Fruit fly (Drosophila melanogaster) whole organism, embryonic: ENCODE measurements around the gene Cad88C.
A peak's percentile ranks its signal among the peaks of the same experiment; 100 is the strongest.

ENCODE experiments used
- CG1024 ChIP-seq: fragments of 200-800 bp; sonication (Bioruptor generic); IDR thresholded peaks from 2 replicates; pipeline ENCODE4 v1.3.6; 2022; ENCODE audit warnings: missing biosample characterization, missing genetic modification characterization
- CG12071 ChIP-seq: fragments of 200-800 bp; sonication (Bioruptor generic); optimal IDR thresholded peaks from 3 replicates; lab custom pipeline; 2018; ENCODE audit warnings: missing biosample characterization, mild to moderate bottlenecking, missing genetic modification characterization
- CG12104 ChIP-seq: fragments of 200-800 bp; sonication (Bioruptor generic); optimal IDR thresholded peaks from 3 replicates; lab custom pipeline; 2016; ENCODE audit warnings: missing biosample characterization, missing genetic modification characterization
- CG14050 ChIP-seq: fragments of 200-800 bp; sonication (Bioruptor generic); IDR thresholded peaks from 3 replicates; pipeline ENCODE4 v1.3.6; 2022; ENCODE audit warnings: missing biosample characterization, missing genetic modification characterization
- CG17361 ChIP-seq: fragments of 200-800 bp; sonication (Bioruptor generic); IDR thresholded peaks from 3 replicates; pipeline ENCODE4 v1.3.6; 2022; ENCODE audit warnings: missing biosample characterization, missing genetic modification characterization
- CG18619 ChIP-seq: fragments of 200-800 bp; sonication (Bioruptor generic); optimal IDR thresholded peaks from 3 replicates; lab custom pipeline; 2017; ENCODE audit warnings: missing biosample characterization, mild to moderate bottlenecking, missing genetic modification characterization
- CG2889 ChIP-seq: fragments of 200-800 bp; sonication (Bioruptor generic); IDR thresholded peaks from 3 replicates; pipeline ENCODE4 v1.3.6; 2022; ENCODE audit warnings: missing biosample characterization, missing genetic modification characterization
- CG30020 ChIP-seq: fragments of 200-800 bp; optimal IDR thresholded peaks from 2 replicates; lab custom pipeline; 2019; ENCODE audit warnings: missing biosample characterization, mild to moderate bottlenecking, missing genetic modification characterization, moderate library complexity
- CG30403 ChIP-seq: fragments of 200-800 bp; sonication (Bioruptor generic); optimal IDR thresholded peaks from 3 replicates; lab custom pipeline; 2016; ENCODE audit warnings: missing biosample characterization, missing genetic modification characterization
- CG32772 ChIP-seq: fragments of 200-800 bp; sonication (Bioruptor generic); IDR thresholded peaks from 2 replicates; pipeline ENCODE4 v1.3.6; 2022; ENCODE audit warnings: missing biosample characterization, missing genetic modification characterization
- CG3407 ChIP-seq: fragments of 200-800 bp; sonication (Bioruptor generic); optimal IDR thresholded peaks from 2 replicates; lab custom pipeline; 2018; ENCODE audit warnings: missing biosample characterization, mild to moderate bottlenecking, missing genetic modification characterization
- CG4617 ChIP-seq: fragments of 200-800 bp; sonication (Bioruptor generic); optimal IDR thresholded peaks from 3 replicates; lab custom pipeline; 2016; ENCODE audit warnings: missing biosample characterization, missing genetic modification characterization, borderline replicate concordance
- CG4730 ChIP-seq: fragments of 200-800 bp; sonication (Bioruptor generic); IDR thresholded peaks from 2 replicates; pipeline ENCODE4 v1.3.6; 2022; ENCODE audit warnings: missing biosample characterization, missing genetic modification characterization
- CG6175 ChIP-seq: fragments of 200-800 bp; sonication (Bioruptor generic); IDR thresholded peaks from 3 replicates; pipeline ENCODE4 v1.3.6; 2022; ENCODE audit warnings: missing biosample characterization, missing genetic modification characterization
- CG6654 ChIP-seq: fragments of 200-800 bp; sonication (Bioruptor generic); optimal IDR thresholded peaks from 2 replicates; lab custom pipeline; 2017; ENCODE audit warnings: missing biosample characterization, mild to moderate bottlenecking, missing genetic modification characterization
- CG8924 ChIP-seq: fragments of 200-800 bp; optimal IDR thresholded peaks from 3 replicates; lab custom pipeline; 2019; ENCODE audit warnings: missing biosample characterization, mild to moderate bottlenecking, missing genetic modification characterization, moderate library complexity
- CG9817 ChIP-seq: fragments of 200-800 bp; sonication (Bioruptor generic); optimal IDR thresholded peaks from 2 replicates; lab custom pipeline; 2018; ENCODE audit warnings: missing biosample characterization, mild to moderate bottlenecking, missing genetic modification characterization, moderate library complexity
- CG9876 ChIP-seq: fragments of 200-800 bp; sonication (Bioruptor generic); optimal IDR thresholded peaks from 2 replicates; lab custom pipeline; 2016; ENCODE audit warnings: missing biosample characterization, missing genetic modification characterization
- Deaf1 ChIP-seq: fragments of 200-800 bp; optimal IDR thresholded peaks from 3 replicates; lab custom pipeline; 2019; ENCODE audit warnings: missing biosample characterization, mild to moderate bottlenecking, missing genetic modification characterization, moderate library complexity
- HLH3B ChIP-seq: fragments of 200-800 bp; sonication (Bioruptor generic); IDR thresholded peaks from 2 replicates; pipeline ENCODE4 v1.3.6; 2022; ENCODE audit warnings: missing biosample characterization, missing genetic modification characterization
- Lhr ChIP-seq: fragments of 200-800 bp; sonication (Bioruptor generic); optimal IDR thresholded peaks from 3 replicates; lab custom pipeline; 2017; ENCODE audit warnings: mild to moderate bottlenecking, missing biosample characterization, missing genetic modification reagents, missing genetic modification characterization
- Myb ChIP-seq: fragments of 200-800 bp; sonication (Bioruptor generic); optimal IDR thresholded peaks from 2 replicates; lab custom pipeline; 2016; ENCODE audit warnings: missing biosample characterization, missing genetic modification characterization
- NC2β ChIP-seq: fragments of 200-800 bp; sonication (Bioruptor generic); optimal IDR thresholded peaks from 2 replicates; lab custom pipeline; 2016; ENCODE audit warnings: missing biosample characterization, missing genetic modification characterization
- Rx ChIP-seq: fragments of 200-800 bp; sonication (Bioruptor generic); IDR thresholded peaks from 2 replicates; pipeline ENCODE4 v1.3.6; 2022; ENCODE audit warnings: missing biosample characterization, missing genetic modification characterization
- Spps ChIP-seq: fragments of 200-800 bp; sonication (Bioruptor generic); optimal IDR thresholded peaks from 2 replicates; lab custom pipeline; 2018; ENCODE audit warnings: missing biosample characterization, mild to moderate bottlenecking, missing genetic modification characterization
- Ssrp ChIP-seq: fragments of 200-800 bp; sonication (Bioruptor generic); optimal IDR thresholded peaks from 2 replicates; lab custom pipeline; 2018; ENCODE audit warnings: missing biosample characterization, mild to moderate bottlenecking, missing genetic modification characterization, moderate library complexity
- TFAM ChIP-seq: fragments of 200-800 bp; sonication (Bioruptor generic); optimal IDR thresholded peaks from 2 replicates; lab custom pipeline; 2017; ENCODE audit warnings: missing biosample characterization, missing genetic modification characterization, inconsistent platforms
- bsh ChIP-seq, 2 experiments: fragments of 200-800 bp; sonication (Bioruptor generic); optimal IDR thresholded peaks; 2 replicates each; lab custom pipeline; 2017 to 2018; ENCODE audit warnings: mild to moderate bottlenecking in 2 of 2, missing biosample characterization in 2 of 2, missing genetic modification characterization in 2 of 2, moderate library complexity in 1 of 2
- cato ChIP-seq: fragments of 200-800 bp; sonication (Bioruptor generic); optimal IDR thresholded peaks from 2 replicates; lab custom pipeline; 2016; ENCODE audit warnings: missing biosample characterization, missing genetic modification characterization, borderline replicate concordance
- chif ChIP-seq, 2 experiments: fragments of 200-800 bp; sonication (Bioruptor generic); optimal IDR thresholded peaks; 3 replicates each; lab custom pipeline; 2016; ENCODE audit warnings: missing biosample characterization in 2 of 2, missing genetic modification characterization in 2 of 2
- corto ChIP-seq: fragments of 200-800 bp; sonication (Bioruptor generic); optimal IDR thresholded peaks from 2 replicates; lab custom pipeline; 2016; ENCODE audit warnings: missing biosample characterization, mild to moderate bottlenecking, missing genetic modification characterization, moderate library complexity
- crc ChIP-seq: fragments of 200-800 bp; sonication (Bioruptor generic); optimal IDR thresholded peaks from 2 replicates; lab custom pipeline; 2016; ENCODE audit warnings: missing biosample characterization, missing genetic modification characterization
- crol ChIP-seq: fragments of 200-800 bp; sonication (Bioruptor generic); IDR thresholded peaks from 2 replicates; pipeline ENCODE4 v1.3.6; 2022; ENCODE audit warnings: missing biosample characterization, missing genetic modification characterization
- exex ChIP-seq: fragments of 200-800 bp; sonication (Bioruptor generic); optimal IDR thresholded peaks from 4 replicates; lab custom pipeline; 2018; ENCODE audit warnings: missing biosample characterization, mild to moderate bottlenecking, missing genetic modification characterization, moderate library complexity
- gfzf ChIP-seq: fragments of 200-800 bp; sonication (Bioruptor generic); optimal IDR thresholded peaks from 2 replicates; lab custom pipeline; 2016; ENCODE audit warnings: missing biosample characterization, mild to moderate bottlenecking, missing genetic modification characterization, moderate library complexity
- hbn ChIP-seq: fragments of 200-800 bp; sonication (Bioruptor generic); IDR thresholded peaks from 2 replicates; pipeline ENCODE4 v1.3.6; 2022; ENCODE audit warnings: missing biosample characterization, missing genetic modification characterization; ENCODE audit not compliant: partially characterized antibody
- kah ChIP-seq: fragments of 200-800 bp; sonication (Bioruptor generic); optimal IDR thresholded peaks from 2 replicates; lab custom pipeline; 2018; ENCODE audit warnings: missing biosample characterization, mild to moderate bottlenecking, missing genetic modification characterization
- kay ChIP-seq: fragments of 200-800 bp; sonication (Bioruptor generic); optimal IDR thresholded peaks from 2 replicates; lab custom pipeline; 2016; ENCODE audit warnings: missing biosample characterization, missing genetic modification characterization
- knrl ChIP-seq: fragments of 200-800 bp; sonication (Bioruptor generic); IDR thresholded peaks from 3 replicates; pipeline ENCODE4 v1.3.6; 2022; ENCODE audit warnings: missing biosample characterization, missing genetic modification characterization; ENCODE audit not compliant: partially characterized antibody
- lmd ChIP-seq: fragments of 200-800 bp; sonication (Bioruptor generic); IDR thresholded peaks from 2 replicates; pipeline ENCODE4 v1.3.6; 2022; ENCODE audit warnings: missing biosample characterization, missing genetic modification characterization
- oc ChIP-seq: fragments of 200-800 bp; sonication (Bioruptor generic); optimal IDR thresholded peaks from 2 replicates; lab custom pipeline; 2018; ENCODE audit warnings: missing biosample characterization, mild to moderate bottlenecking, missing genetic modification characterization, moderate library complexity
- p53 ChIP-seq: fragments of 200-800 bp; sonication (Bioruptor generic); optimal IDR thresholded peaks from 2 replicates; lab custom pipeline; 2016; ENCODE audit warnings: missing biosample characterization, missing genetic modification characterization
- pb ChIP-seq: fragments of 200-800 bp; sonication (Bioruptor generic); optimal IDR thresholded peaks from 3 replicates; lab custom pipeline; 2016; ENCODE audit warnings: missing biosample characterization, missing genetic modification characterization
- pita ChIP-seq: fragments of 200-800 bp; sonication (Bioruptor generic); optimal IDR thresholded peaks from 2 replicates; lab custom pipeline; 2017; ENCODE audit warnings: missing biosample characterization, mild to moderate bottlenecking, missing genetic modification characterization
- pnt ChIP-seq: fragments of 200-800 bp; sonication (Bioruptor generic); optimal IDR thresholded peaks from 3 replicates; lab custom pipeline; 2016; ENCODE audit warnings: missing biosample characterization, missing genetic modification characterization
- row ChIP-seq: fragments of 200-800 bp; sonication (Bioruptor generic); IDR thresholded peaks from 3 replicates; pipeline ENCODE4 v1.3.6; 2022; ENCODE audit warnings: missing biosample characterization, missing genetic modification characterization
- sob ChIP-seq: fragments of 200-800 bp; sonication (Bioruptor generic); IDR thresholded peaks from 2 replicates; pipeline ENCODE4 v1.3.6; 2022; ENCODE audit warnings: missing biosample characterization, missing genetic modification characterization
- sqz ChIP-seq: fragments of 200-800 bp; sonication (Bioruptor generic); optimal IDR thresholded peaks from 3 replicates; lab custom pipeline; 2018; ENCODE audit warnings: missing biosample characterization, mild to moderate bottlenecking, missing genetic modification characterization
- wek ChIP-seq: fragments of 200-800 bp; sonication (Bioruptor generic); optimal IDR thresholded peaks from 3 replicates; lab custom pipeline; 2018; ENCODE audit warnings: missing biosample characterization, mild to moderate bottlenecking, missing genetic modification characterization, moderate library complexity
- yki ChIP-seq: fragments of >200 bp; optimal IDR thresholded peaks from 3 replicates; lab custom pipeline; 2018

Cad88C gene

DNA sequence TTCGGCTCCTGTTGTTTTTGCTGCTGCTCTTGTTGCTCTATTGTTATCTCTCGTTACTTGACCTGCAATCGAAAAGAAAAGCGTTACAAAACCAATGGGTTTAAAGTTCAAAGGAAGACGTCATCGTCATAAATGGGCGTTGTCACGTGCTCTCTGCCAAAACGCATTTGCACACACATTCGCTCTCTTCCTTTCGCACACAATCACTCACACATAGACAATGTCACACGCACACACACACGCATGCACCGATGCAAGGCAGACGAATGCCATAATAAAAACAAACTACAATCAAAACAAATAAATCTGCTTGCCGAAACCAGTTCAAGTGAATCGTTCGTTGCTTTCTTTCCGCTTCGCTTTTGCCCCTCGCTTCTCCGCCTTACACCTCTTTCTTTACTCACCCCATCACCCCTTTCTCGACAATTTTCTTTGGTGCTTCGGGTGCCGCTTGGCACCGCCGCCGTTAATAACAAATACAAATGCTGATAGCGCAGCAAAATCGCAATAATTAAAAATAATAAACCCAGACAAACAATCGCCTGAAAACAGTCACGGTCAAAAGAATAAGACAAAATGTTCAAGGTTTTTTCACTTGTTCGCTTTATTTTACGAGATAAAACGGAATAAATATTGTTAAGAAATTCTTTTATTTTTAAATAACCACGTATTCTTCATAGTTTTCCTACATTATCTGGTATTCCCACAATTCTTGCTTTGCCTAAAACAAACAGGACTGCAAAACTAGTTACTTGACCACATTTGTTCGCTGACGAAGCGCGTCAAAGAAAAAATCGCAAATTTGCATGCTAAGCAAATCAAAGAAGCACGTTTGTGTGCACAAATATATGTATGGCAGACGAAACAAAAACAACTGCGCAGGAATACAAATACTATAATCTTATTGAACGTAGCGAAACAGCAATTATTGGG lies 19.3 kb downstream of the Cad88C start (continued):
- TF ChIP-seq knrl (GFP tag; lab: Robert Waterston, UW) (no peak), kah (GFP tag; lab: Kevin White, UChicago) (no peak), yki (lab: Kevin White, UChicago) (no peak), CG9817 (tag; lab: Kevin White, UChicago) (no peak), CG6654 (no peak), Ssrp (peak; percentile 22), exex (no peak), CG4730 (GFP tag; lab: Robert Waterston, UW) (no peak), CG9876 (GFP tag; lab: Kevin White, UChicago) (no peak), sqz (GFP tag; lab: Kevin White, UChicago) (no peak), gfzf (GFP tag; lab: Kevin White, UChicago) (no peak), NC2β (GFP tag; lab: Kevin White, UChicago) (no peak), Spps (no peak), CG2889 (no peak), CG3407 (GFP tag; lab: Kevin White, UChicago) (no peak), crc (GFP tag; lab: Kevin White, UChicago) (peak; percentile 13), CG14050 (GFP tag; lab: Robert Waterston, UW) (no peak), CG12071 (GFP tag; lab: Kevin White, UChicago) (no peak), cato (GFP tag; lab: Kevin White, UChicago) (no peak), CG32772 (GFP tag; lab: Robert Waterston, UW) (no peak), Rx (GFP tag; lab: Robert Waterston, UW) (no peak), pita (no peak), oc (tag; lab: Kevin White, UChicago) (no peak), hbn (GFP tag; lab: Robert Waterston, UW) (no peak), pb (GFP tag; lab: Kevin White, UChicago) (no peak), chif (GFP tag; optimal IDR thresholded peaks at IDR 0.05; lab: Kevin White, UChicago) (peak; percentile 8 to 27), Deaf1 (no peak), pnt (GFP tag; lab: Kevin White, UChicago) (no peak), CG6175 (no peak), row (GFP tag; lab: Robert Waterston, UW) (no peak), CG4617 (GFP tag; lab: Kevin White, UChicago) (no peak), CG17361 (GFP tag; lab: Robert Waterston, UW) (no peak; the same call in 2 of the 3 replicates), CG30020 (tag; lab: Kevin White, UChicago) (no peak), HLH3B (no peak), wek (no peak), bsh (GFP tag; optimal IDR thresholded peaks at IDR 0.05; lab: Kevin White, UChicago) (peak in 1 of 2 experiments; percentile 60), kay (GFP tag; lab: Kevin White, UChicago) (no peak), p53 (GFP tag; lab: Kevin White, UChicago) (no peak), CG30403 (GFP tag; lab: Kevin White, UChicago) (peak; percentile 14), lmd (GFP tag; lab: Robert Waterston, UW) (no peak), CG18619 (no peak), crol (GFP tag; lab: Robert Waterston, UW) (peak; percentile 87), TFAM (GFP tag; lab: Kevin White, UChicago) (no peak), Myb (GFP tag; lab: Kevin White, UChicago) (no peak), sob (no peak), CG12104 (GFP tag; lab: Kevin White, UChicago) (peak; percentile 50), CG1024 (no peak), CG8924 (tag; lab: Kevin White, UChicago) (peak; percentile 29), Lhr (GFP tag; lab: Kevin White, UChicago) (no peak), corto (GFP tag; lab: Kevin White, UChicago) (peak; percentile 74)
